Worm (Caenorhabditis elegans) whole organism, L2 larva: ENCODE results near the gene Y43F8B.12.

Experiments used
- F13H6.1 ChIP-seq: sonication (generic microtip); optimal IDR thresholded peaks from 2 replicates; lab custom pipeline; 2016; ENCODE audit warnings: missing genetic modification characterization, missing compliant biosample characterization
- R02D3.7 ChIP-seq: fragments of 150-350 bp; optimal IDR thresholded peaks from 2 replicates; lab custom pipeline; 2014; ENCODE audit warnings: missing biosample characterization, missing genetic modification characterization
- Y55F3AM.14 ChIP-seq: fragments of 200-800 bp; sonication (Bioruptor generic); optimal IDR thresholded peaks from 2 replicates; lab custom pipeline; 2018; ENCODE audit warnings: mild to moderate bottlenecking, missing genetic modification characterization, missing compliant biosample characterization
- ZK546.5 ChIP-seq: sonication (generic microtip); optimal IDR thresholded peaks from 2 replicates; lab custom pipeline; 2017; ENCODE audit warnings: missing biosample characterization, missing genetic modification characterization
- ama-1 ChIP-seq: fragments of 150-350 bp; optimal IDR thresholded peaks from 2 replicates; lab custom pipeline; 2018; ENCODE audit warnings: inconsistent platforms
- blmp-1 ChIP-seq: sonication (generic microtip); optimal IDR thresholded peaks from 2 replicates; lab custom pipeline; 2017; ENCODE audit warnings: missing genetic modification characterization, mild to moderate bottlenecking, missing compliant biosample characterization, antibody characterized with exemption, moderate library complexity; ENCODE audit not compliant: insufficient read depth
- ceh-16 ChIP-seq: fragments of 150-350 bp; optimal IDR thresholded peaks from 2 replicates; lab custom pipeline; 2014; ENCODE audit warnings: missing biosample characterization, missing genetic modification characterization
- crh-2 ChIP-seq: sonication (generic microtip); optimal IDR thresholded peaks from 2 replicates; lab custom pipeline; 2017; ENCODE audit warnings: missing biosample characterization, missing genetic modification characterization
- dmd-4 ChIP-seq: sonication (generic microtip); optimal IDR thresholded peaks from 2 replicates; lab custom pipeline; 2017; ENCODE audit warnings: missing biosample characterization, missing genetic modification characterization
- egl-27 ChIP-seq: sonication (generic microtip); optimal IDR thresholded peaks from 3 replicates; lab custom pipeline; 2017; ENCODE audit warnings: missing biosample characterization, missing genetic modification reagents, missing genetic modification characterization
- gmeb-1 ChIP-seq: fragments of 150-350 bp; optimal IDR thresholded peaks from 2 replicates; lab custom pipeline; 2014; ENCODE audit warnings: missing biosample characterization, missing genetic modification characterization
- lin-11 ChIP-seq: fragments of 150-350 bp; sonication (generic microtip); optimal IDR thresholded peaks from 2 replicates; lab custom pipeline; 2014; ENCODE audit warnings: missing biosample characterization, missing genetic modification characterization, inconsistent platforms, mixed read lengths
- lin-13 ChIP-seq: fragments of 150-350 bp; optimal IDR thresholded peaks from 2 replicates; lab custom pipeline; 2014; ENCODE audit warnings: missing biosample characterization, missing genetic modification reagents, missing genetic modification characterization
- mab-5 ChIP-seq: fragments of 150-350 bp; optimal IDR thresholded peaks from 2 replicates; lab custom pipeline; 2014; ENCODE audit warnings: missing biosample characterization, missing genetic modification characterization
- mbf-1 ChIP-seq: sonication (generic microtip); optimal IDR thresholded peaks from 2 replicates; lab custom pipeline; 2017; ENCODE audit warnings: missing biosample characterization, missing genetic modification characterization
- mdl-1 ChIP-seq, 2 experiments: fragments of 150-350 bp in 1 of 2; sonication (generic microtip) in 1 of 2; optimal IDR thresholded peaks; 2 replicates each; lab custom pipeline; 2017; ENCODE audit warnings: missing biosample characterization in 2 of 2, missing genetic modification characterization in 2 of 2
- nhr-12 ChIP-seq: fragments of 150-350 bp; optimal IDR thresholded peaks from 2 replicates; lab custom pipeline; 2014; ENCODE audit warnings: missing biosample characterization, missing genetic modification characterization
- nhr-21 ChIP-seq: fragments of 150-350 bp; optimal IDR thresholded peaks from 2 replicates; lab custom pipeline; 2014; ENCODE audit warnings: missing biosample characterization, missing genetic modification characterization
- nhr-237 ChIP-seq: fragments of 150-350 bp; optimal IDR thresholded peaks from 2 replicates; lab custom pipeline; 2014; ENCODE audit warnings: missing biosample characterization, missing genetic modification characterization
- nhr-25 ChIP-seq: fragments of 150-350 bp; sonication (generic microtip); optimal IDR thresholded peaks from 3 replicates; lab custom pipeline; 2014; ENCODE audit warnings: missing biosample characterization, missing genetic modification characterization
- nhr-77 ChIP-seq: fragments of 150-350 bp; optimal IDR thresholded peaks from 2 replicates; lab custom pipeline; 2014; ENCODE audit warnings: missing biosample characterization, missing genetic modification characterization
- sem-4 ChIP-seq: fragments of 150-350 bp; optimal IDR thresholded peaks from 2 replicates; lab custom pipeline; 2014; ENCODE audit warnings: missing biosample characterization, missing genetic modification reagents, missing genetic modification characterization
- skn-1 ChIP-seq: sonication (generic microtip); optimal IDR thresholded peaks from 2 replicates; lab custom pipeline; 2017; ENCODE audit warnings: missing biosample characterization, missing genetic modification characterization
- sma-9 ChIP-seq, 2 experiments: fragments of 150-350 bp in 1 of 2; sonication (generic microtip) in 1 of 2; optimal IDR thresholded peaks; 2 replicates each; lab custom pipeline; 2014 to 2016; ENCODE audit warnings: missing genetic modification characterization in 2 of 2, mild to moderate bottlenecking in 1 of 2, missing biosample characterization in 1 of 2, missing compliant biosample characterization in 1 of 2, missing genetic modification reagents in 1 of 2, moderate library complexity in 1 of 2
- snpc-4 ChIP-seq: fragments of 150-350 bp; optimal IDR thresholded peaks from 2 replicates; lab custom pipeline; 2014; ENCODE audit warnings: missing biosample characterization, missing genetic modification characterization
- unc-55 ChIP-seq: fragments of 150-350 bp; sonication (generic microtip); optimal IDR thresholded peaks from 3 replicates; lab custom pipeline; 2014; ENCODE audit warnings: missing biosample characterization, missing genetic modification reagents, missing genetic modification characterization
- unc-62 ChIP-seq: fragments of 150-350 bp; optimal IDR thresholded peaks from 2 replicates; lab custom pipeline; 2014; ENCODE audit warnings: missing biosample characterization, missing genetic modification reagents, missing genetic modification characterization
- zag-1 ChIP-seq: fragments of 150-350 bp; optimal IDR thresholded peaks from 2 replicates; lab custom pipeline; 2014; ENCODE audit warnings: missing biosample characterization, missing genetic modification characterization
- ztf-1 ChIP-seq: fragments of 200-800 bp; sonication (Bioruptor generic); conservative IDR thresholded peaks from 2 replicates; pipeline ENCODE4 v1.3.6; 2022; ENCODE audit warnings: missing genetic modification characterization, missing compliant biosample characterization
- ztf-11 ChIP-seq: sonication (generic microtip); optimal IDR thresholded peaks from 2 replicates; lab custom pipeline; 2017; ENCODE audit warnings: missing biosample characterization, missing genetic modification characterization

The Y43F8B.12 gene

ce11 chrV:19485690-19486089 is 17.5 kb downstream of the Y43F8B.12 start, which contains the start of gene Y43F8B.18:
Gene Y43F8B.18 (plus strand): TSS chrV:19485990.
- TF ChIP-seq Y55F3AM.14 (GFP tag; lab: Kevin White, UChicago) (no peak), mbf-1 (tag; lab: Kevin White, UChicago) (no peak)

- TF ChIP-seq crh-2, result no peak
- TF ChIP-seq, all 48 proteins: peak for 0
Measured at ce11 chrV:19490461-19490860, 22.3 kb downstream of the Y43F8B.12 start, which contains the start of gene Y43F8B.7. Gene Y43F8B.7 (plus strand): TSS chrV:19490761.

- TF ChIP-seq unc-55 (GFP tag; lab: Kevin White, UChicago) (no peak), ZK546.5 (tag; lab: Kevin White, UChicago) (no peak), nhr-77 (no peak), egl-27 (tag; lab: Kevin White, UChicago) (no peak), ztf-1 (no peak)
Measured at ce11 chrV:19491302-19491701, 23.1 kb downstream of the Y43F8B.12 start, which contains the start of gene Y43F8B.29. Gene Y43F8B.29 (plus strand): TSS chrV:19491602.

- TF ChIP-seq nhr-25 (tag; lab: Kevin White, UChicago), result no peak
- TF ChIP-seq Y55F3AM.14 (GFP tag; lab: Kevin White, UChicago), result no peak
- no peak for TF ChIP-seq nhr-237
- TF ChIP-seq mab-5 (tag; lab: Kevin White, UChicago), result no peak
Measured at ce11 chrV:19495145-19495544, 27.0 kb downstream of the Y43F8B.12 start.

ce11 chrV:19495587-19495986 is 27.4 kb downstream of the Y43F8B.12 start, which contains the start of gene scl-21:
Gene scl-21 (minus strand): TSS chrV:19495687.
- TF ChIP-seq R02D3.7 (tag; lab: Kevin White, UChicago), result no peak
- no peak for TF ChIP-seq skn-1 (tag; lab: Kevin White, UChicago)
- TF ChIP-seq egl-27 (tag; lab: Kevin White, UChicago), result no peak
- TF ChIP-seq nhr-21 (tag; lab: Kevin White, UChicago), result no peak
- TF ChIP-seq blmp-1 (tag; lab: Kevin White, UChicago), result no peak
- no peak for TF ChIP-seq zag-1 (tag; lab: Kevin White, UChicago)
- TF ChIP-seq ceh-16 (tag; lab: Kevin White, UChicago), result no peak
- TF ChIP-seq nhr-77, result no peak
- no peak for TF ChIP-seq mdl-1 (tag; optimal IDR thresholded peaks at IDR 0.05; lab: Kevin White, UChicago)
- TF ChIP-seq dmd-4 (tag; lab: Kevin White, UChicago), result no peak
- no peak for TF ChIP-seq mab-5 (tag; lab: Kevin White, UChicago)
- TF ChIP-seq unc-62 (GFP tag; lab: Kevin White, UChicago), result no peak
- TF ChIP-seq sma-9 (GFP tag; optimal IDR thresholded peaks at IDR 0.05; lab: Kevin White, UChicago), result no peak
- no peak for TF ChIP-seq sma-9 (tag; optimal IDR thresholded peaks at IDR 0.05; lab: Kevin White, UChicago)
- TF ChIP-seq ztf-11 (tag; lab: Kevin White, UChicago), result no peak
- TF ChIP-seq nhr-237, result no peak
- no peak for TF ChIP-seq nhr-12 (tag; lab: Kevin White, UChicago)
- TF ChIP-seq gmeb-1 (tag; lab: Kevin White, UChicago), result no peak
- no peak for TF ChIP-seq ama-1 (lab: Kevin White, UChicago)

- TF ChIP-seq F13H6.1 (tag; lab: Kevin White, UChicago) (no peak), sem-4 (tag; lab: Kevin White, UChicago) (no peak), nhr-25 (tag; lab: Kevin White, UChicago) (no peak), sma-9 (GFP tag; optimal IDR thresholded peaks at IDR 0.05; lab: Kevin White, UChicago) (no peak), sma-9 (tag; optimal IDR thresholded peaks at IDR 0.05; lab: Kevin White, UChicago) (no peak), mdl-1 (tag; optimal IDR thresholded peaks at IDR 0.05; lab: Kevin White, UChicago) (no peak), ztf-1 (no peak)
Measured at ce11 chrV:19497087-19497486, 28.9 kb downstream of the Y43F8B.12 start.

- TF ChIP-seq nhr-77 (no peak), nhr-25 (tag; lab: Kevin White, UChicago) (no peak), skn-1 (tag; lab: Kevin White, UChicago) (no peak), snpc-4 (no peak), unc-55 (GFP tag; lab: Kevin White, UChicago) (no peak), lin-11 (no peak), mbf-1 (tag; lab: Kevin White, UChicago) (no peak), lin-13 (GFP tag; lab: Kevin White, UChicago) (no peak)
Measured at ce11 chrV:19501389-19501788, 33.2 kb downstream of the Y43F8B.12 start.
